Fruit fly (Drosophila melanogaster) whole organism, embryonic: ENCODE measurements around the gene CG15368.

Source experiments
- Atf3 ChIP-seq: fragments of 200-800 bp; sonication (Bioruptor generic); optimal IDR thresholded peaks from 3 replicates; lab custom pipeline; 2016; ENCODE audit warnings: missing biosample characterization, missing genetic modification characterization
- Atf6 ChIP-seq: fragments of 200-800 bp; sonication (Bioruptor generic); IDR thresholded peaks from 2 replicates; pipeline ENCODE4 v1.3.6; 2022; ENCODE audit warnings: missing biosample characterization, missing genetic modification characterization
- Blimp-1 ChIP-seq: fragments of 200-800 bp; sonication (Bioruptor generic); optimal IDR thresholded peaks from 3 replicates; lab custom pipeline; 2018; ENCODE audit warnings: missing biosample characterization, missing genetic modification characterization, mild to moderate bottlenecking, moderate library complexity, missing genetic modification reagents
- CG10267 ChIP-seq: fragments of 200-800 bp; sonication (Bioruptor generic); optimal IDR thresholded peaks from 2 replicates; lab custom pipeline; 2018; ENCODE audit warnings: missing biosample characterization, mild to moderate bottlenecking, missing genetic modification characterization, moderate library complexity
- CG10565 ChIP-seq: fragments of 200-800 bp; sonication (Bioruptor generic); optimal IDR thresholded peaks from 3 replicates; lab custom pipeline; 2016; ENCODE audit warnings: missing biosample characterization, mild to moderate bottlenecking, missing genetic modification characterization
- CG11504 ChIP-seq: fragments of 200-800 bp; sonication (Bioruptor generic); optimal IDR thresholded peaks from 3 replicates; lab custom pipeline; 2019; ENCODE audit warnings: missing biosample characterization, mild to moderate bottlenecking, missing genetic modification characterization, moderate library complexity
- CG15514 ChIP-seq: fragments of 200-800 bp; sonication (Bioruptor generic); optimal IDR thresholded peaks from 3 replicates; lab custom pipeline; 2017; ENCODE audit warnings: missing biosample characterization, missing genetic modification characterization, mild to moderate bottlenecking, moderate library complexity, missing genetic modification reagents
- CG16779 ChIP-seq: fragments of 200-800 bp; sonication (Bioruptor generic); IDR thresholded peaks from 2 replicates; pipeline ENCODE4 v1.3.6; 2022; ENCODE audit warnings: missing biosample characterization, missing genetic modification characterization
- CG17385 ChIP-seq: fragments of 200-800 bp; sonication (Bioruptor generic); optimal IDR thresholded peaks from 3 replicates; lab custom pipeline; 2018; ENCODE audit warnings: missing biosample characterization, mild to moderate bottlenecking, missing genetic modification characterization
- CG18764 ChIP-seq: fragments of 200-800 bp; sonication (Bioruptor generic); optimal IDR thresholded peaks from 3 replicates; lab custom pipeline; 2016; ENCODE audit warnings: missing biosample characterization, missing genetic modification characterization
- CG2199 ChIP-seq: fragments of 200-800 bp; sonication (Bioruptor generic); IDR thresholded peaks from 3 replicates; pipeline ENCODE4 v1.3.6; 2022; ENCODE audit warnings: missing biosample characterization, missing genetic modification characterization
- CG3281 ChIP-seq: fragments of 200-800 bp; sonication (Bioruptor generic); optimal IDR thresholded peaks from 3 replicates; lab custom pipeline; 2017; ENCODE audit warnings: missing biosample characterization, mild to moderate bottlenecking, missing genetic modification characterization
- CG33213 ChIP-seq: fragments of 200-800 bp; sonication (Bioruptor generic); optimal IDR thresholded peaks from 3 replicates; lab custom pipeline; 2016; ENCODE audit warnings: missing biosample characterization, missing genetic modification characterization
- CG3726 ChIP-seq: fragments of 200-800 bp; sonication (Bioruptor generic); IDR thresholded peaks from 3 replicates; pipeline ENCODE4, ENCODE4 v1.3.6; 2022; ENCODE audit warnings: missing biosample characterization, missing genetic modification characterization
- CG4424 ChIP-seq: fragments of 200-800 bp; sonication (Bioruptor generic); optimal IDR thresholded peaks from 3 replicates; lab custom pipeline; 2016; ENCODE audit warnings: missing biosample characterization, missing genetic modification characterization
- CG5245 ChIP-seq: fragments of 200-800 bp; sonication (Bioruptor generic); optimal IDR thresholded peaks from 3 replicates; lab custom pipeline; 2016; ENCODE audit warnings: missing biosample characterization, missing genetic modification characterization
- CG6813 ChIP-seq: fragments of 200-800 bp; sonication (Bioruptor generic); optimal IDR thresholded peaks from 2 replicates; lab custom pipeline; 2017; ENCODE audit warnings: missing biosample characterization, missing genetic modification characterization, mild to moderate bottlenecking, moderate library complexity, missing genetic modification reagents
- CG7745 ChIP-seq: fragments of 200-800 bp; sonication (Bioruptor generic); optimal IDR thresholded peaks from 2 replicates; lab custom pipeline; 2018; ENCODE audit warnings: missing biosample characterization, mild to moderate bottlenecking, missing genetic modification characterization, moderate library complexity
- CG7928 ChIP-seq: fragments of 200-800 bp; sonication (Bioruptor generic); optimal IDR thresholded peaks from 2 replicates; lab custom pipeline; 2017; ENCODE audit warnings: missing biosample characterization, mild to moderate bottlenecking, missing genetic modification characterization
- CG8388 ChIP-seq: fragments of 200-800 bp; sonication (Bioruptor generic); optimal IDR thresholded peaks from 2 replicates; lab custom pipeline; 2019; ENCODE audit warnings: missing biosample characterization, mild to moderate bottlenecking, missing genetic modification characterization, moderate library complexity
- Dek ChIP-seq: fragments of 200-800 bp; sonication (Bioruptor generic); optimal IDR thresholded peaks from 3 replicates; lab custom pipeline; 2019; ENCODE audit warnings: missing biosample characterization, mild to moderate bottlenecking, missing genetic modification characterization, moderate library complexity
- Doc3 ChIP-seq: fragments of 200-800 bp; sonication (Bioruptor generic); IDR thresholded peaks from 3 replicates; pipeline ENCODE4 v1.3.6; 2022; ENCODE audit warnings: missing biosample characterization, missing genetic modification characterization; ENCODE audit not compliant: partially characterized antibody
- Eip74EF ChIP-seq, 2 experiments: fragments of 200-800 bp in 1 of 2; fragments of >200 bp in 1 of 2; sonication (Bioruptor generic) in 1 of 2; optimal IDR thresholded peaks; 2 replicates each; lab custom pipeline; 2017 to 2019; ENCODE audit warnings: missing biosample characterization in 2 of 2, missing genetic modification characterization in 2 of 2, mild to moderate bottlenecking in 1 of 2, moderate library complexity in 1 of 2
- NFAT ChIP-seq: fragments of 200-800 bp; sonication (Bioruptor generic); IDR thresholded peaks from 2 replicates; pipeline ENCODE4 v1.3.6; 2022; ENCODE audit warnings: missing biosample characterization, missing genetic modification characterization
- NK7.1 ChIP-seq: fragments of 200-800 bp; sonication (Bioruptor generic); optimal IDR thresholded peaks from 3 replicates; lab custom pipeline; 2016; ENCODE audit warnings: missing biosample characterization, missing genetic modification characterization
- Oli ChIP-seq: fragments of 200-800 bp; sonication (Bioruptor generic); optimal IDR thresholded peaks from 2 replicates; lab custom pipeline; 2018; ENCODE audit warnings: missing biosample characterization, mild to moderate bottlenecking, missing genetic modification characterization, moderate library complexity
- Ravus ChIP-seq: fragments of 200-800 bp; sonication (Bioruptor generic); IDR thresholded peaks from 2 replicates; pipeline ENCODE4 v1.3.6; 2022; ENCODE audit warnings: missing biosample characterization, missing genetic modification characterization
- Sry-δ ChIP-seq: fragments of 200-800 bp; sonication (Bioruptor generic); optimal IDR thresholded peaks from 2 replicates; lab custom pipeline; 2016; ENCODE audit warnings: missing biosample characterization, missing genetic modification characterization
- Vsx1 ChIP-seq: fragments of 200-800 bp; sonication (Bioruptor generic); optimal IDR thresholded peaks from 2 replicates; lab custom pipeline; 2017; ENCODE audit warnings: missing biosample characterization, mild to moderate bottlenecking, missing genetic modification characterization, missing genetic modification reagents
- ab ChIP-seq: fragments of 200-800 bp; sonication (Bioruptor generic); optimal IDR thresholded peaks from 2 replicates; lab custom pipeline; 2016; ENCODE audit warnings: missing biosample characterization, missing genetic modification characterization
- cad ChIP-seq: fragments of >200 bp; optimal IDR thresholded peaks from 2 replicates; lab custom pipeline; 2017; ENCODE audit warnings: missing biosample characterization, missing genetic modification characterization
- crol ChIP-seq: fragments of 200-800 bp; sonication (Bioruptor generic); IDR thresholded peaks from 2 replicates; pipeline ENCODE4 v1.3.6; 2022; ENCODE audit warnings: missing biosample characterization, missing genetic modification characterization
- dmrt99B ChIP-seq: fragments of 200-800 bp; sonication (Bioruptor generic); optimal IDR thresholded peaks from 2 replicates; lab custom pipeline; 2018; ENCODE audit warnings: missing biosample characterization, mild to moderate bottlenecking, missing genetic modification characterization, moderate library complexity
- her ChIP-seq: fragments of 200-800 bp; sonication (Bioruptor generic); optimal IDR thresholded peaks from 2 replicates; lab custom pipeline; 2016; ENCODE audit warnings: missing biosample characterization, missing genetic modification characterization
- insv ChIP-seq, 2 experiments: fragments of 200-800 bp; sonication (Bioruptor generic); optimal IDR thresholded peaks; 3 replicates each; lab custom pipeline; 2016 to 2018; ENCODE audit warnings: missing biosample characterization in 2 of 2, missing genetic modification characterization in 2 of 2
- kah ChIP-seq: fragments of 200-800 bp; sonication (Bioruptor generic); optimal IDR thresholded peaks from 2 replicates; lab custom pipeline; 2018; ENCODE audit warnings: missing biosample characterization, mild to moderate bottlenecking, missing genetic modification characterization
- klu ChIP-seq: fragments of 200-800 bp; sonication (Bioruptor generic); IDR thresholded peaks from 2 replicates; pipeline ENCODE4 v1.3.6; 2022; ENCODE audit warnings: missing biosample characterization, missing genetic modification characterization
- maf-S ChIP-seq: fragments of 200-800 bp; sonication (Bioruptor generic); optimal IDR thresholded peaks from 2 replicates; lab custom pipeline; 2016; ENCODE audit warnings: missing biosample characterization, missing genetic modification characterization
- mirr ChIP-seq: fragments of 200-800 bp; sonication (Bioruptor generic); optimal IDR thresholded peaks from 3 replicates; lab custom pipeline; 2018; ENCODE audit warnings: missing biosample characterization, mild to moderate bottlenecking, missing genetic modification characterization
- org-1 ChIP-seq: fragments of 200-800 bp; sonication (Bioruptor generic); optimal IDR thresholded peaks from 2 replicates; lab custom pipeline; 2017; ENCODE audit warnings: missing biosample characterization, missing genetic modification characterization
- peb ChIP-seq: fragments of 200-800 bp; sonication (Bioruptor generic); IDR thresholded peaks from 2 replicates; pipeline ENCODE4 v1.3.6; 2022; ENCODE audit warnings: missing biosample characterization, missing genetic modification characterization
- pita ChIP-seq: fragments of 200-800 bp; sonication (Bioruptor generic); optimal IDR thresholded peaks from 2 replicates; lab custom pipeline; 2017; ENCODE audit warnings: missing biosample characterization, mild to moderate bottlenecking, missing genetic modification characterization
- pros ChIP-seq: fragments of 200-800 bp; sonication (Bioruptor generic); optimal IDR thresholded peaks from 3 replicates; lab custom pipeline; 2019; ENCODE audit warnings: missing biosample characterization, mild to moderate bottlenecking, missing genetic modification characterization, moderate library complexity
- sug ChIP-seq: fragments of 200-800 bp; optimal IDR thresholded peaks from 2 replicates; lab custom pipeline; 2019; ENCODE audit warnings: missing biosample characterization, mild to moderate bottlenecking, missing genetic modification characterization, moderate library complexity
- tgo ChIP-seq: fragments of 200-800 bp; sonication (Bioruptor generic); IDR thresholded peaks from 3 replicates; pipeline ENCODE4 v1.3.6; 2022; ENCODE audit warnings: missing biosample characterization, missing genetic modification characterization
- tio ChIP-seq: fragments of 200-800 bp; sonication (Bioruptor generic); optimal IDR thresholded peaks from 2 replicates; lab custom pipeline; 2017; ENCODE audit warnings: missing biosample characterization, missing genetic modification characterization, inconsistent platforms
- tll ChIP-seq, 2 experiments: fragments of 200-800 bp in 1 of 2; fragments of >200 bp in 1 of 2; sonication (Bioruptor generic) in 1 of 2; optimal IDR thresholded peaks; 2 replicates each; lab custom pipeline; 2017 to 2019; ENCODE audit warnings: missing biosample characterization in 2 of 2, missing genetic modification characterization in 2 of 2, mild to moderate bottlenecking in 1 of 2, moderate library complexity in 1 of 2
- tx ChIP-seq: fragments of 200-800 bp; sonication (Bioruptor generic); optimal IDR thresholded peaks from 2 replicates; lab custom pipeline; 2016; ENCODE audit warnings: missing biosample characterization, missing genetic modification characterization
- usp ChIP-seq: fragments of >200 bp; optimal IDR thresholded peaks from 2 replicates; lab custom pipeline; 2017; ENCODE audit warnings: missing biosample characterization, missing genetic modification characterization

The CG15368 gene

dm6 chrX:9201080-9201479 is 14.5 kb upstream of the CG15368 start (continued):
- no peak for TF ChIP-seq CG11504
- TF ChIP-seq kah (GFP tag; lab: Kevin White, UChicago), result no peak
- TF ChIP-seq CG7745, result no peak
- TF ChIP-seq CG17385 (GFP tag; lab: Kevin White, UChicago), result no peak
- no peak for TF ChIP-seq CG8388
- 0 out of 3 replicates have a peak, but pooled peaks have one; percentile 45 for TF ChIP-seq CG2199 (GFP tag; lab: Robert Waterston, UW)
- TF ChIP-seq mirr, result peak; percentile 96
- TF ChIP-seq CG15514 (GFP tag; lab: Kevin White, UChicago), result peak; percentile 19
- TF ChIP-seq dmrt99B, result no peak
- TF ChIP-seq sug (tag; lab: Kevin White, UChicago), result peak; percentile 95
- TF ChIP-seq Atf3 (GFP tag; lab: Kevin White, UChicago), result no peak
- TF ChIP-seq CG3281, result peak; percentile 7
- no peak for TF ChIP-seq tgo (GFP tag; lab: Robert Waterston, UW)
- no peak for TF ChIP-seq Eip74EF (GFP tag; optimal IDR thresholded peaks at IDR 0.05; lab: Kevin White, UChicago)
- no peak for TF ChIP-seq Atf6 (GFP tag; lab: Robert Waterston, UW)
- no peak for TF ChIP-seq klu (GFP tag; lab: Robert Waterston, UW)
- TF ChIP-seq tio (GFP tag; lab: Kevin White, UChicago), result no peak
- no peak for TF ChIP-seq Ravus (GFP tag; lab: Robert Waterston, UW)
- no peak for TF ChIP-seq pros (GFP tag; lab: Kevin White, UChicago)

- peak; percentile 68 for TF ChIP-seq CG6813 (GFP tag; lab: Kevin White, UChicago)
- no peak for TF ChIP-seq tll (GFP tag; optimal IDR thresholded peaks at IDR 0.05; lab: Kevin White, UChicago)
- TF ChIP-seq CG3726 (GFP tag; lab: Robert Waterston, UW), result no peak
- no peak for TF ChIP-seq cad
- no peak for TF ChIP-seq CG18764 (GFP tag; lab: Kevin White, UChicago)
- TF ChIP-seq CG2199 (GFP tag; lab: Robert Waterston, UW), result no peak
- no peak for TF ChIP-seq ab (GFP tag; lab: Kevin White, UChicago)
- TF ChIP-seq insv (GFP tag; optimal IDR thresholded peaks at IDR 0.05; lab: Kevin White, UChicago), result peak in 1 of 2 experiments; percentile 15
- peak; percentile 92 for TF ChIP-seq CG16779 (GFP tag; lab: Robert Waterston, UW)
- no peak for TF ChIP-seq Sry-δ (GFP tag; lab: Kevin White, UChicago)
- no peak for TF ChIP-seq Doc3 (GFP tag; lab: Robert Waterston, UW)
- TF ChIP-seq CG17385 (GFP tag; lab: Kevin White, UChicago), result peak; percentile 69
- TF ChIP-seq her, result no peak
- peak; percentile 82 for TF ChIP-seq Dek (tag; lab: Kevin White, UChicago)
- no peak for TF ChIP-seq pita
- peak; percentile 25 for TF ChIP-seq maf-S (GFP tag; lab: Kevin White, UChicago)
- TF ChIP-seq tx, result no peak
- peak; percentile 42 for TF ChIP-seq CG7928 (GFP tag; lab: Kevin White, UChicago)
- TF ChIP-seq Oli (tag; lab: Kevin White, UChicago), result peak; percentile 61
- TF ChIP-seq CG33213, result no peak
- peak; percentile 96 for TF ChIP-seq NFAT (GFP tag; lab: Robert Waterston, UW)
- TF ChIP-seq Vsx1, result no peak
- TF ChIP-seq NK7.1, result no peak
- TF ChIP-seq Blimp-1 (GFP tag; lab: Kevin White, UChicago), result peak; percentile 51
- peak; percentile 29 for TF ChIP-seq org-1 (GFP tag; lab: Kevin White, UChicago)
- TF ChIP-seq CG4424, result peak; percentile 43
- no peak for TF ChIP-seq usp (GFP tag; lab: Kevin White, UChicago)
- peak; percentile 81 for TF ChIP-seq crol (GFP tag; lab: Robert Waterston, UW)
- no peak for TF ChIP-seq CG5245 (GFP tag; lab: Kevin White, UChicago)
- peak; percentile 67 for TF ChIP-seq CG10267
- no peak for TF ChIP-seq peb
- no peak for TF ChIP-seq CG10565 (GFP tag; lab: Kevin White, UChicago)
Observed at dm6 chrX:9201866-9202681, 13.5 kb upstream of the CG15368 start.
